Fruit fly (Drosophila melanogaster) whole organism, embryonic: ENCODE measurements around the gene CG14020.
A peak's percentile ranks its signal among the peaks of the same experiment; 100 is the strongest.

Experiments used
- BtbVII ChIP-seq: fragments of 200-800 bp; sonication (Bioruptor generic); optimal IDR thresholded peaks from 3 replicates; lab custom pipeline; 2017; ENCODE audit warnings: missing biosample characterization, mild to moderate bottlenecking, missing genetic modification characterization
- CG10959 ChIP-seq: fragments of 200-800 bp; sonication (Bioruptor generic); IDR thresholded peaks from 2 replicates; pipeline ENCODE4 v1.3.6; 2022; ENCODE audit warnings: missing biosample characterization, missing genetic modification characterization
- CG11723 ChIP-seq: fragments of 200-800 bp; sonication (Bioruptor generic); optimal IDR thresholded peaks from 2 replicates; lab custom pipeline; 2017; ENCODE audit warnings: missing biosample characterization, mild to moderate bottlenecking, missing genetic modification characterization
- CG12236 ChIP-seq: fragments of 200-800 bp; sonication (Bioruptor generic); optimal IDR thresholded peaks from 2 replicates; lab custom pipeline; 2016; ENCODE audit warnings: missing biosample characterization, missing genetic modification characterization
- CG1233 ChIP-seq: fragments of 200-800 bp; sonication (Bioruptor generic); optimal IDR thresholded peaks from 4 replicates; lab custom pipeline; 2018; ENCODE audit warnings: missing biosample characterization, mild to moderate bottlenecking, missing genetic modification characterization
- CG12659 ChIP-seq: fragments of 200-800 bp; sonication (Bioruptor generic); optimal IDR thresholded peaks from 3 replicates; lab custom pipeline; 2017; ENCODE audit warnings: mild to moderate bottlenecking, missing biosample characterization, missing genetic modification reagents, missing genetic modification characterization
- CG12744 ChIP-seq: fragments of 200-800 bp; sonication (Bioruptor generic); optimal IDR thresholded peaks from 2 replicates; lab custom pipeline; 2016; ENCODE audit warnings: missing biosample characterization, missing genetic modification characterization
- CG13894 ChIP-seq: fragments of 200-800 bp; sonication (Bioruptor generic); optimal IDR thresholded peaks from 3 replicates; lab custom pipeline; 2018; ENCODE audit warnings: missing biosample characterization, mild to moderate bottlenecking, missing genetic modification characterization, moderate library complexity
- CG14050 ChIP-seq: fragments of 200-800 bp; sonication (Bioruptor generic); IDR thresholded peaks from 3 replicates; pipeline ENCODE4 v1.3.6; 2022; ENCODE audit warnings: missing biosample characterization, missing genetic modification characterization
- CG14667 ChIP-seq: fragments of 200-800 bp; sonication (Bioruptor generic); IDR thresholded peaks from 2 replicates; pipeline ENCODE4 v1.3.6; 2022; ENCODE audit warnings: missing biosample characterization, missing genetic modification characterization
- CG14710 ChIP-seq: fragments of 200-800 bp; sonication (Bioruptor generic); optimal IDR thresholded peaks from 3 replicates; lab custom pipeline; 2019; ENCODE audit warnings: missing biosample characterization, mild to moderate bottlenecking, missing genetic modification characterization, moderate library complexity
- CG16815 ChIP-seq: fragments of 200-800 bp; sonication (Bioruptor generic); optimal IDR thresholded peaks from 3 replicates; lab custom pipeline; 2017; ENCODE audit warnings: missing biosample characterization, mild to moderate bottlenecking, missing genetic modification characterization
- CG17361 ChIP-seq: fragments of 200-800 bp; sonication (Bioruptor generic); IDR thresholded peaks from 3 replicates; pipeline ENCODE4 v1.3.6; 2022; ENCODE audit warnings: missing biosample characterization, missing genetic modification characterization
- CG2199 ChIP-seq: fragments of 200-800 bp; sonication (Bioruptor generic); IDR thresholded peaks from 3 replicates; pipeline ENCODE4 v1.3.6; 2022; ENCODE audit warnings: missing biosample characterization, missing genetic modification characterization
- CG3065 ChIP-seq: fragments of 200-800 bp; sonication (Bioruptor generic); optimal IDR thresholded peaks from 2 replicates; lab custom pipeline; 2016; ENCODE audit warnings: missing biosample characterization, missing genetic modification characterization
- CG32772 ChIP-seq: fragments of 200-800 bp; sonication (Bioruptor generic); IDR thresholded peaks from 2 replicates; pipeline ENCODE4 v1.3.6; 2022; ENCODE audit warnings: missing biosample characterization, missing genetic modification characterization
- CG4360 ChIP-seq: fragments of 200-800 bp; sonication (Bioruptor generic); IDR thresholded peaks from 2 replicates; pipeline ENCODE4 v1.3.6; 2022; ENCODE audit warnings: missing biosample characterization, missing genetic modification characterization
- CG4617 ChIP-seq: fragments of 200-800 bp; sonication (Bioruptor generic); optimal IDR thresholded peaks from 3 replicates; lab custom pipeline; 2016; ENCODE audit warnings: missing biosample characterization, missing genetic modification characterization, borderline replicate concordance
- CG4707 ChIP-seq: fragments of 200-800 bp; sonication (Bioruptor generic); optimal IDR thresholded peaks from 2 replicates; lab custom pipeline; 2018; ENCODE audit warnings: missing biosample characterization, mild to moderate bottlenecking, missing genetic modification characterization, moderate library complexity
- CG5953 ChIP-seq: fragments of 200-800 bp; sonication (Bioruptor generic); IDR thresholded peaks from 2 replicates; pipeline ENCODE4 v1.3.6; 2022; ENCODE audit warnings: missing biosample characterization, missing genetic modification characterization
- CG8359 ChIP-seq: fragments of 200-800 bp; sonication (Bioruptor generic); optimal IDR thresholded peaks from 2 replicates; lab custom pipeline; 2017; ENCODE audit warnings: missing biosample characterization, mild to moderate bottlenecking, missing genetic modification characterization, borderline replicate concordance
- CG8388 ChIP-seq: fragments of 200-800 bp; sonication (Bioruptor generic); optimal IDR thresholded peaks from 2 replicates; lab custom pipeline; 2019; ENCODE audit warnings: missing biosample characterization, mild to moderate bottlenecking, missing genetic modification characterization, moderate library complexity
- CG8478 ChIP-seq: fragments of >200 bp; optimal IDR thresholded peaks from 2 replicates; lab custom pipeline; 2018
- CHES-1-like ChIP-seq: fragments of 200-800 bp; sonication (Bioruptor generic); optimal IDR thresholded peaks from 2 replicates; lab custom pipeline; 2016; ENCODE audit warnings: missing biosample characterization, missing genetic modification characterization
- Dfd ChIP-seq, 2 experiments: fragments of >200 bp; optimal IDR thresholded peaks; 2 replicates each; lab custom pipeline; 2017; ENCODE audit warnings: missing biosample characterization in 2 of 2, missing genetic modification characterization in 2 of 2
- ERR ChIP-seq: fragments of 200-800 bp; sonication (Bioruptor generic); optimal IDR thresholded peaks from 2 replicates; lab custom pipeline; 2016; ENCODE audit warnings: missing biosample characterization, missing genetic modification characterization
- Fer3 ChIP-seq: fragments of 200-800 bp; sonication (Bioruptor generic); optimal IDR thresholded peaks from 2 replicates; lab custom pipeline; 2018; ENCODE audit warnings: missing biosample characterization, mild to moderate bottlenecking, missing genetic modification characterization, moderate library complexity
- Hmx ChIP-seq: fragments of 200-800 bp; sonication (Bioruptor generic); optimal IDR thresholded peaks from 2 replicates; lab custom pipeline; 2016; ENCODE audit warnings: missing biosample characterization, missing genetic modification characterization
- Hr39 ChIP-seq: fragments of >200 bp; optimal IDR thresholded peaks from 2 replicates; lab custom pipeline; 2017
- MESR4 ChIP-seq: fragments of 200-800 bp; sonication (Bioruptor generic); optimal IDR thresholded peaks from 2 replicates; lab custom pipeline; 2018; ENCODE audit warnings: missing biosample characterization, mild to moderate bottlenecking, missing genetic modification characterization, moderate library complexity
- Med ChIP-seq: fragments of 200-800 bp; sonication (Bioruptor generic); peaks from one replicate; lab custom pipeline; 2016; ENCODE audit warnings: missing biosample characterization, missing genetic modification characterization, mild to moderate bottlenecking, inconsistent platforms, moderate library complexity
- Meics ChIP-seq: fragments of 200-800 bp; sonication (Bioruptor generic); optimal IDR thresholded peaks from 2 replicates; lab custom pipeline; 2017; ENCODE audit warnings: missing biosample characterization, mild to moderate bottlenecking, missing genetic modification characterization
- NfI ChIP-seq: fragments of 200-800 bp; sonication (Bioruptor generic); optimal IDR thresholded peaks from 3 replicates; lab custom pipeline; 2018; ENCODE audit warnings: missing biosample characterization, mild to moderate bottlenecking, missing genetic modification characterization, moderate library complexity
- abd-A ChIP-seq: fragments of 200-800 bp; sonication (Bioruptor generic); optimal IDR thresholded peaks from 3 replicates; lab custom pipeline; 2019; ENCODE audit warnings: missing biosample characterization, mild to moderate bottlenecking, missing genetic modification characterization, moderate library complexity
- bowl ChIP-seq: fragments of 200-800 bp; sonication (Bioruptor generic); IDR thresholded peaks from 2 replicates; pipeline ENCODE4 v1.3.6; 2022; ENCODE audit warnings: missing biosample characterization, missing genetic modification characterization
- br ChIP-seq: fragments of >200 bp; optimal IDR thresholded peaks from 2 replicates; lab custom pipeline; 2017
- croc ChIP-seq: fragments of 200-800 bp; sonication (Bioruptor generic); conservative IDR thresholded peaks from 3 replicates; pipeline ENCODE4 v1.3.6; 2022; ENCODE audit warnings: missing biosample characterization, missing genetic modification characterization
- grau ChIP-seq: fragments of 200-800 bp; optimal IDR thresholded peaks from 3 replicates; lab custom pipeline; 2019; ENCODE audit warnings: missing biosample characterization, mild to moderate bottlenecking, missing genetic modification characterization, moderate library complexity
- jumu ChIP-seq: fragments of 200-800 bp; sonication (Bioruptor generic); optimal IDR thresholded peaks from 3 replicates; lab custom pipeline; 2016; ENCODE audit warnings: missing biosample characterization, missing genetic modification characterization
- klu ChIP-seq: fragments of 200-800 bp; sonication (Bioruptor generic); IDR thresholded peaks from 2 replicates; pipeline ENCODE4 v1.3.6; 2022; ENCODE audit warnings: missing biosample characterization, missing genetic modification characterization
- kni ChIP-seq: fragments of 200-800 bp; sonication (Bioruptor generic); optimal IDR thresholded peaks from 3 replicates; lab custom pipeline; 2017; ENCODE audit warnings: mild to moderate bottlenecking, missing biosample characterization, missing genetic modification reagents, missing genetic modification characterization
- lola ChIP-seq, 3 experiments: fragments of >200 bp in 2 of 3; fragments of 200-800 bp in 1 of 3; sonication (Bioruptor generic) in 1 of 3; optimal IDR thresholded peaks; 2 replicates each; lab custom pipeline; 2017 to 2019; ENCODE audit warnings: missing biosample characterization in 3 of 3, missing genetic modification characterization in 3 of 3, mild to moderate bottlenecking in 1 of 3, moderate library complexity in 1 of 3
- mam ChIP-seq: fragments of 200-800 bp; sonication (Bioruptor generic); optimal IDR thresholded peaks from 3 replicates; lab custom pipeline; 2016; ENCODE audit warnings: missing biosample characterization, missing genetic modification characterization
- nau ChIP-seq: fragments of 200-800 bp; sonication (Bioruptor generic); optimal IDR thresholded peaks from 3 replicates; lab custom pipeline; 2017; ENCODE audit warnings: missing biosample characterization, mild to moderate bottlenecking, missing genetic modification characterization, missing genetic modification reagents
- nmo ChIP-seq: fragments of 200-800 bp; sonication (Bioruptor generic); optimal IDR thresholded peaks from 2 replicates; lab custom pipeline; 2018; ENCODE audit warnings: missing biosample characterization, mild to moderate bottlenecking, missing genetic modification characterization, moderate library complexity
- oc ChIP-seq: fragments of 200-800 bp; sonication (Bioruptor generic); optimal IDR thresholded peaks from 2 replicates; lab custom pipeline; 2018; ENCODE audit warnings: missing biosample characterization, mild to moderate bottlenecking, missing genetic modification characterization, moderate library complexity
- seq ChIP-seq: fragments of 200-800 bp; sonication (Bioruptor generic); IDR thresholded peaks from 2 replicates; pipeline ENCODE4 v1.3.6; 2022; ENCODE audit warnings: missing biosample characterization, missing genetic modification characterization
- sna ChIP-seq: fragments of 200-800 bp; sonication (Bioruptor generic); IDR thresholded peaks from 2 replicates; pipeline ENCODE4 v1.3.6; 2022; ENCODE audit warnings: missing biosample characterization, missing genetic modification characterization; ENCODE audit not compliant: partially characterized antibody
- sug ChIP-seq: fragments of 200-800 bp; optimal IDR thresholded peaks from 2 replicates; lab custom pipeline; 2019; ENCODE audit warnings: missing biosample characterization, mild to moderate bottlenecking, missing genetic modification characterization, moderate library complexity
- wor ChIP-seq: fragments of 200-800 bp; sonication (Bioruptor generic); IDR thresholded peaks from 2 replicates; pipeline ENCODE4 v1.3.6; 2022; ENCODE audit warnings: missing biosample characterization, missing genetic modification characterization

Gene CG14020

dm6 chr2L:5523848-5524473, 6.4 kb downstream of the CG14020 start, which contains the start of the genes Vps52 and Elp4 (continued):
- TF ChIP-seq CG12659 (GFP tag; lab: Kevin White, UChicago) (peak; percentile 89), CG11723 (GFP tag; lab: Kevin White, UChicago) (no peak), nmo (peak; percentile 89), sna (GFP tag; lab: Robert Waterston, UW) (peak; percentile 61; the same call in 1 of the 2 replicates), oc (tag; lab: Kevin White, UChicago) (peak; percentile 53), Dfd (GFP tag; optimal IDR thresholded peaks at IDR 0.05; lab: Kevin White, UChicago) (no peak), seq (GFP tag; lab: Robert Waterston, UW) (peak; percentile 51; the same call in 1 of the 2 replicates), CG2199 (GFP tag; lab: Robert Waterston, UW) (no peak), CG13894 (tag; lab: Kevin White, UChicago) (peak; percentile 78), jumu (no peak), CG32772 (peak; percentile 66), mam (GFP tag; lab: Kevin White, UChicago) (peak; percentile 58), lola (GFP tag; optimal IDR thresholded peaks at IDR 0.05; lab: Kevin White, UChicago) (peak in 1 of 3 experiments; percentile 81), CG12236 (GFP tag; lab: Kevin White, UChicago) (no peak), klu (GFP tag; lab: Robert Waterston, UW) (peak; percentile 58; the same call in 1 of the 2 replicates), NfI (peak; percentile 64), CG16815 (GFP tag; lab: Kevin White, UChicago) (peak; percentile 60), Hmx (GFP tag; lab: Kevin White, UChicago) (no peak), abd-A (no peak), Med (peak; percentile 86), ERR (GFP tag; lab: Kevin White, UChicago) (no peak), CG4707 (no peak), CG14050 (GFP tag; lab: Robert Waterston, UW) (peak; percentile 27; the same call in 2 of the 3 replicates), grau (tag; lab: Kevin White, UChicago) (peak; percentile 82), Fer3 (tag; lab: Kevin White, UChicago) (peak; percentile 82), CG4360 (no peak), BtbVII (GFP tag; lab: Kevin White, UChicago) (peak; percentile 16), bowl (GFP tag; lab: Robert Waterston, UW) (no peak), CG17361 (peak; percentile 93), CG4617 (GFP tag; lab: Kevin White, UChicago) (peak; percentile 24), CG5953 (GFP tag; lab: Robert Waterston, UW) (peak; percentile 40; the same call in 1 of the 2 replicates), kni (no peak), CG14710 (tag; lab: Kevin White, UChicago) (peak; percentile 99), CG8478 (lab: Kevin White, UChicago) (no peak), CG3065 (GFP tag; lab: Kevin White, UChicago) (no peak), CG1233 (GFP tag; lab: Kevin White, UChicago) (peak; percentile 75), Hr39 (lab: Kevin White, UChicago) (no peak), CG14667 (GFP tag; lab: Robert Waterston, UW) (peak; percentile 28; the same call in 1 of the 2 replicates), CG12744 (GFP tag; lab: Kevin White, UChicago) (peak; percentile 42), CG10959 (GFP tag; lab: Robert Waterston, UW) (no peak), br (no peak), Meics (GFP tag; lab: Kevin White, UChicago) (peak; percentile 77), wor (GFP tag; lab: Robert Waterston, UW) (no peak; the same call in 1 of the 2 replicates), croc (no peak), sug (tag; lab: Kevin White, UChicago) (peak; percentile 85), CHES-1-like (peak; percentile 44), nau (GFP tag; lab: Kevin White, UChicago) (no peak), CG8388 (GFP tag; lab: Kevin White, UChicago) (peak; percentile 61), MESR4 (GFP tag; lab: Kevin White, UChicago) (peak; percentile 24), CG8359 (no peak)
